Fruit fly (Drosophila melanogaster): ENCODE results near the gene Elo68beta.

Elo68beta gene

dm6 chr3L:11084557-11085231 lies 16.8 kb downstream of the Elo68beta start (continued):
- TF ChIP-seq Hmx (GFP tag; optimal IDR thresholded peaks at IDR 0.05) (peak; percentile 89), sob (GFP tag; IDR thresholded peaks at IDR 0.05) (peak; percentile 95), HLH3B (GFP tag; IDR thresholded peaks at IDR 0.05) (peak; percentile 98), CHES-1-like (GFP tag; optimal IDR thresholded peaks at IDR 0.05) (peak; percentile 97), tin (GFP tag; optimal IDR thresholded peaks at IDR 0.05) (peak; percentile 97), Sin3A (optimal IDR thresholded peaks at IDR 0.05) (no peak), CG14710 (tag; optimal IDR thresholded peaks at IDR 0.05) (peak; percentile 97), CG6654 (GFP tag; optimal IDR thresholded peaks at IDR 0.05) (peak; percentile 78), D19B (GFP tag; optimal IDR thresholded peaks at IDR 0.05) (peak; percentile 66), Fer1 (GFP tag; optimal IDR thresholded peaks at IDR 0.05) (peak; percentile 94), CG13424 (tag; optimal IDR thresholded peaks at IDR 0.05) (peak; percentile 97), hb (GFP tag; IDR thresholded peaks at IDR 0.05; ENCODE audit: partially characterized antibody) (no peak), NFAT (GFP tag; IDR thresholded peaks at IDR 0.05) (peak; percentile 86), twi (tag; optimal IDR thresholded peaks at IDR 0.05) (peak; percentile 89), cas (GFP tag; IDR thresholded peaks at IDR 0.05) (peak; percentile 78), CG4854 (GFP tag; optimal IDR thresholded peaks at IDR 0.05) (peak; percentile 92), CG8281 (tag; optimal IDR thresholded peaks at IDR 0.05) (peak; percentile 88), CG10565 (GFP tag; optimal IDR thresholded peaks at IDR 0.05) (peak; percentile 80), Usf (GFP tag; optimal IDR thresholded peaks at IDR 0.05) (peak; percentile 77), CG11560 (tag; IDR thresholded peaks at IDR 0.05) (peak; percentile 74), ham (GFP tag; IDR thresholded peaks at IDR 0.05) (no peak), B-H2 (GFP tag; optimal IDR thresholded peaks at IDR 0.05) (no peak), grau (tag; optimal IDR thresholded peaks at IDR 0.05) (peak; percentile 93), CG6689 (GFP tag; IDR thresholded peaks at IDR 0.05) (peak; percentile 96), ci (GFP tag; IDR thresholded peaks at IDR 0.05) (peak; percentile 99), CG4820 (GFP tag; optimal IDR thresholded peaks at IDR 0.05) (peak; percentile 97), btn (GFP tag; optimal IDR thresholded peaks at IDR 0.05) (peak; percentile 96), insv (GFP tag; optimal IDR thresholded peaks at IDR 0.05) (peak in 1 of 2 experiments; percentile 70), lmd (GFP tag; IDR thresholded peaks at IDR 0.05) (peak; percentile 95), zfh2 (GFP tag; optimal IDR thresholded peaks at IDR 0.05) (peak; percentile 74), HmgZ (tag; optimal IDR thresholded peaks at IDR 0.05) (peak; percentile 94), bcd (GFP tag; optimal IDR thresholded peaks at IDR 0.05) (peak; percentile 95), CG18599 (GFP tag; optimal IDR thresholded peaks at IDR 0.05) (peak; percentile 92), Hsf (GFP tag; optimal IDR thresholded peaks at IDR 0.05) (peak; percentile 97), Atf6 (GFP tag; IDR thresholded peaks at IDR 0.05) (peak; percentile 93), Atf3 (GFP tag; optimal IDR thresholded peaks at IDR 0.05) (peak; percentile 97), ERR (GFP tag; optimal IDR thresholded peaks at IDR 0.05) (peak; percentile 87), Bdp1 (GFP tag; optimal IDR thresholded peaks at IDR 0.05) (peak; percentile 90), Eip74EF (GFP tag; optimal IDR thresholded peaks at IDR 0.05) (peak in 1 of 2 experiments; percentile 98), crol (GFP tag; IDR thresholded peaks at IDR 0.05) (peak; percentile 76), ftz-f1 (GFP tag; optimal IDR thresholded peaks at IDR 0.05) (no peak), cad (GFP tag; optimal IDR thresholded peaks at IDR 0.05) (no peak), CG4404 (GFP tag; IDR thresholded peaks at IDR 0.05) (peak; percentile 91), gfzf (GFP tag; optimal IDR thresholded peaks at IDR 0.05) (peak; percentile 19), grn (GFP tag; optimal IDR thresholded peaks at IDR 0.05) (peak; percentile 78), slou (GFP tag; optimal IDR thresholded peaks at IDR 0.05) (peak; percentile 87), peb (GFP tag; IDR thresholded peaks at IDR 0.05) (peak; percentile 91), CG5245 (GFP tag; optimal IDR thresholded peaks at IDR 0.05) (peak; percentile 96), CG14441 (GFP tag; IDR thresholded peaks at IDR 0.05) (peak; percentile 96), z (GFP tag; IDR thresholded peaks at IDR 0.05) (peak; percentile 68; the same call in 1 of the 3 replicates), br (optimal IDR thresholded peaks at IDR 0.05) (no peak)
